Worm (Caenorhabditis elegans): Measurements from ENCODE around the gene C41C4.9.

The C41C4.9 gene

ce11 chrII:8128273-8129039 lies 21.0 kb downstream of the C41C4.9 start:
- TF ChIP-seq fkh-10 (GFP tag; optimal IDR thresholded peaks at IDR 0.05) (no peak), syd-9 (tag; optimal IDR thresholded peaks at IDR 0.05) (peak; percentile 70), F13H6.1 (tag; optimal IDR thresholded peaks at IDR 0.05) (peak; percentile 19), tbx-2 (tag; optimal IDR thresholded peaks at IDR 0.05) (peak; percentile 40), dmd-4 (tag; optimal IDR thresholded peaks at IDR 0.05; ENCODE audit: borderline replicate concordance) (no peak), ceh-19 (GFP tag; optimal IDR thresholded peaks at IDR 0.05) (no peak), unc-42 (tag; optimal IDR thresholded peaks at IDR 0.05) (peak; percentile 1), odd-2 (tag; optimal IDR thresholded peaks at IDR 0.05) (no peak), hlh-6 (tag; optimal IDR thresholded peaks at IDR 0.05) (peak; percentile 72), lim-6 (tag; optimal IDR thresholded peaks at IDR 0.05) (no peak), eyg-1 (tag; optimal IDR thresholded peaks at IDR 0.05) (no peak), ets-4 (tag; optimal IDR thresholded peaks at IDR 0.05) (no peak), elt-2 (tag; optimal IDR thresholded peaks at IDR 0.05) (no peak), nfya-1 (tag; optimal IDR thresholded peaks at IDR 0.05) (peak; percentile 67), madf-2 (tag; optimal IDR thresholded peaks at IDR 0.05) (no peak), unc-55 (GFP tag; optimal IDR thresholded peaks at IDR 0.05) (no peak), ref-2 (tag; optimal IDR thresholded peaks at IDR 0.05) (peak; percentile 45), hlh-13 (GFP tag; optimal IDR thresholded peaks at IDR 0.05) (no peak), rnt-1 (tag; optimal IDR thresholded peaks at IDR 0.05) (peak; percentile 25), ceh-45 (GFP tag; IDR thresholded peaks at IDR 0.05) (peak; percentile 49; the same call in 1 of the 2 replicates), elt-4 (tag; optimal IDR thresholded peaks at IDR 0.05) (no peak), Y22D7AL.16 (tag; optimal IDR thresholded peaks at IDR 0.05) (no peak), pha-2 (tag; optimal IDR thresholded peaks at IDR 0.05) (peak; percentile 1), sox-2 (GFP tag; IDR thresholded peaks at IDR 0.05) (no peak), unc-86 (tag; optimal IDR thresholded peaks at IDR 0.05) (no peak), unc-3 (GFP tag; conservative IDR thresholded peaks at IDR 0.05) (no peak), unc-3 (tag; optimal IDR thresholded peaks at IDR 0.05) (no peak), ztf-16 (tag; optimal IDR thresholded peaks at IDR 0.05) (no peak), hlh-8 (tag; optimal IDR thresholded peaks at IDR 0.05) (peak; percentile 12), C08G9.2 (tag; optimal IDR thresholded peaks at IDR 0.05) (peak; percentile 31), C38D4.7 (GFP tag; optimal IDR thresholded peaks at IDR 0.05) (peak; percentile 28), K09A11.1 (tag; optimal IDR thresholded peaks at IDR 0.05; ENCODE audit: insufficient read depth) (no peak), che-1 (tag; optimal IDR thresholded peaks at IDR 0.05) (peak; percentile 57), ceh-9 (tag; optimal IDR thresholded peaks at IDR 0.05) (no peak), sox-4 (tag; optimal IDR thresholded peaks at IDR 0.05) (peak; percentile 63), npax-4 (tag; optimal IDR thresholded peaks at IDR 0.05) (no peak), pat-9 (tag; optimal IDR thresholded peaks at IDR 0.05) (no peak), ceh-6 (GFP tag; optimal IDR thresholded peaks at IDR 0.05) (no peak), ceh-14 (tag; optimal IDR thresholded peaks at IDR 0.05) (peak; percentile 30), hlh-30 (tag; optimal IDR thresholded peaks at IDR 0.05; ENCODE audit: insufficient read depth) (peak; percentile 10), T23F11.4 (GFP tag; optimal IDR thresholded peaks at IDR 0.05) (peak; percentile 57), fax-1 (tag; optimal IDR thresholded peaks at IDR 0.05) (no peak), sdc-2 (tag; optimal IDR thresholded peaks at IDR 0.05) (peak; percentile 72), ceh-30 (tag; optimal IDR thresholded peaks at IDR 0.05) (no peak), ceh-18 (tag; optimal IDR thresholded peaks at IDR 0.05) (peak; percentile 58), pqm-1 (tag; optimal IDR thresholded peaks at IDR 0.05) (peak; percentile 38), lin-11 (tag; optimal IDR thresholded peaks at IDR 0.05) (peak; percentile 33), dve-1 (tag; optimal IDR thresholded peaks at IDR 0.05) (no peak), ttx-3 (tag; optimal IDR thresholded peaks at IDR 0.05) (peak; percentile 17), nhr-11 (tag; optimal IDR thresholded peaks at IDR 0.05) (no peak), K02D7.2 (tag; optimal IDR thresholded peaks at IDR 0.05) (no peak)
